Fruit fly (Drosophila melanogaster) whole organism, embryonic: ENCODE results near the gene Usp30.

Experiments used
- Abd-B ChIP-seq: fragments of 200-800 bp; sonication (Bioruptor generic); optimal IDR thresholded peaks from 2 replicates; lab custom pipeline; 2018; ENCODE audit warnings: missing biosample characterization, mild to moderate bottlenecking, missing genetic modification characterization, moderate library complexity
- Ada2b ChIP-seq: fragments of 200-800 bp; sonication (Bioruptor generic); IDR thresholded peaks from 2 replicates; pipeline ENCODE4 v1.3.6; 2022; ENCODE audit warnings: missing biosample characterization, missing genetic modification characterization
- Blimp-1 ChIP-seq: fragments of 200-800 bp; sonication (Bioruptor generic); optimal IDR thresholded peaks from 3 replicates; lab custom pipeline; 2018; ENCODE audit warnings: missing biosample characterization, missing genetic modification characterization, mild to moderate bottlenecking, moderate library complexity, missing genetic modification reagents
- Bteb2 ChIP-seq: fragments of 200-800 bp; sonication (Bioruptor generic); optimal IDR thresholded peaks from 2 replicates; lab custom pipeline; 2016; ENCODE audit warnings: missing biosample characterization, missing genetic modification characterization
- CG11093 ChIP-seq: fragments of 200-800 bp; sonication (Bioruptor generic); IDR thresholded peaks from 3 replicates; pipeline ENCODE4 v1.3.6; 2022; ENCODE audit warnings: missing biosample characterization, missing genetic modification characterization
- CG12071 ChIP-seq: fragments of 200-800 bp; sonication (Bioruptor generic); optimal IDR thresholded peaks from 3 replicates; lab custom pipeline; 2018; ENCODE audit warnings: missing biosample characterization, mild to moderate bottlenecking, missing genetic modification characterization
- CG12155 ChIP-seq: fragments of 200-800 bp; sonication (Bioruptor generic); optimal IDR thresholded peaks from 3 replicates; lab custom pipeline; 2016; ENCODE audit warnings: missing biosample characterization, missing genetic modification characterization
- CG12219 ChIP-seq: fragments of 200-800 bp; sonication (Bioruptor generic); optimal IDR thresholded peaks from 3 replicates; lab custom pipeline; 2018; ENCODE audit warnings: missing biosample characterization, mild to moderate bottlenecking, missing genetic modification characterization
- CG12942 ChIP-seq: fragments of 200-800 bp; sonication (Bioruptor generic); optimal IDR thresholded peaks from 3 replicates; lab custom pipeline; 2016; ENCODE audit warnings: missing biosample characterization, missing genetic modification characterization
- CG13123 ChIP-seq: fragments of 200-800 bp; sonication (Bioruptor generic); optimal IDR thresholded peaks from 2 replicates; lab custom pipeline; 2016; ENCODE audit warnings: missing biosample characterization, missing genetic modification characterization
- CG13424 ChIP-seq: fragments of 200-800 bp; sonication (Bioruptor generic); optimal IDR thresholded peaks from 2 replicates; lab custom pipeline; 2019; ENCODE audit warnings: missing biosample characterization, mild to moderate bottlenecking, missing genetic modification characterization, moderate library complexity
- CG15011 ChIP-seq: fragments of 200-800 bp; sonication (Bioruptor generic); optimal IDR thresholded peaks from 3 replicates; lab custom pipeline; 2018; ENCODE audit warnings: missing biosample characterization, mild to moderate bottlenecking, missing genetic modification characterization
- CG16813 ChIP-seq: fragments of 200-800 bp; sonication (Bioruptor generic); IDR thresholded peaks from 3 replicates; pipeline ENCODE4 v1.3.6; 2022; ENCODE audit warnings: missing biosample characterization, missing genetic modification characterization; ENCODE audit not compliant: partially characterized antibody
- CG17328 ChIP-seq: fragments of 200-800 bp; sonication (Bioruptor generic); IDR thresholded peaks from 2 replicates; pipeline ENCODE4 v1.3.6; 2022; ENCODE audit warnings: missing biosample characterization, missing genetic modification characterization
- CG2116 ChIP-seq: fragments of 200-800 bp; sonication (Bioruptor generic); optimal IDR thresholded peaks from 3 replicates; lab custom pipeline; 2018; ENCODE audit warnings: missing biosample characterization, mild to moderate bottlenecking, missing genetic modification characterization
- CG32772 ChIP-seq: fragments of 200-800 bp; sonication (Bioruptor generic); IDR thresholded peaks from 2 replicates; pipeline ENCODE4 v1.3.6; 2022; ENCODE audit warnings: missing biosample characterization, missing genetic modification characterization
- CG3726 ChIP-seq: fragments of 200-800 bp; sonication (Bioruptor generic); IDR thresholded peaks from 3 replicates; pipeline ENCODE4, ENCODE4 v1.3.6; 2022; ENCODE audit warnings: missing biosample characterization, missing genetic modification characterization
- CG4404 ChIP-seq: fragments of 200-800 bp; sonication (Bioruptor generic); IDR thresholded peaks from 2 replicates; pipeline ENCODE4 v1.3.6; 2022; ENCODE audit warnings: missing biosample characterization, missing genetic modification characterization
- CG4707 ChIP-seq: fragments of 200-800 bp; sonication (Bioruptor generic); optimal IDR thresholded peaks from 2 replicates; lab custom pipeline; 2018; ENCODE audit warnings: missing biosample characterization, mild to moderate bottlenecking, missing genetic modification characterization, moderate library complexity
- CG6254 ChIP-seq: fragments of 200-800 bp; sonication (Bioruptor generic); optimal IDR thresholded peaks from 3 replicates; lab custom pipeline; 2017; ENCODE audit warnings: mild to moderate bottlenecking, missing biosample characterization, missing genetic modification reagents, missing genetic modification characterization
- CG6854 ChIP-seq: fragments of 200-800 bp; sonication (Bioruptor generic); optimal IDR thresholded peaks from 3 replicates; lab custom pipeline; 2017; ENCODE audit warnings: missing biosample characterization, mild to moderate bottlenecking, missing genetic modification characterization
- CG7357 ChIP-seq: fragments of 200-800 bp; sonication (Bioruptor generic); IDR thresholded peaks from 3 replicates; pipeline ENCODE4 v1.3.6; 2022; ENCODE audit warnings: missing biosample characterization, missing genetic modification characterization
- CG9609 ChIP-seq: fragments of 200-800 bp; sonication (Bioruptor generic); optimal IDR thresholded peaks from 3 replicates; lab custom pipeline; 2016; ENCODE audit warnings: missing biosample characterization, missing genetic modification characterization
- Camta ChIP-seq: fragments of 200-800 bp; sonication (Bioruptor generic); optimal IDR thresholded peaks from 2 replicates; lab custom pipeline; 2016; ENCODE audit warnings: missing biosample characterization, missing genetic modification characterization
- Dad ChIP-seq: fragments of 200-800 bp; sonication (Bioruptor generic); optimal IDR thresholded peaks from 3 replicates; lab custom pipeline; 2016; ENCODE audit warnings: missing biosample characterization, missing genetic modification characterization
- E2f1 ChIP-seq: fragments of 200-800 bp; sonication (Bioruptor generic); IDR thresholded peaks from 2 replicates; pipeline ENCODE4 v1.3.6; 2022; ENCODE audit warnings: missing biosample characterization, missing genetic modification characterization
- Myb ChIP-seq: fragments of 200-800 bp; sonication (Bioruptor generic); optimal IDR thresholded peaks from 2 replicates; lab custom pipeline; 2016; ENCODE audit warnings: missing biosample characterization, missing genetic modification characterization
- Pdp1 ChIP-seq, 2 experiments: fragments of 200-800 bp; sonication (Bioruptor generic); optimal IDR thresholded peaks; 3 replicates each; lab custom pipeline; 2016; ENCODE audit warnings: missing biosample characterization in 2 of 2, missing genetic modification characterization in 2 of 2, mild to moderate bottlenecking in 1 of 2, moderate library complexity in 1 of 2
- Ptx1 ChIP-seq: fragments of 200-800 bp; sonication (Bioruptor generic); IDR thresholded peaks from 2 replicates; pipeline ENCODE4 v1.3.6; 2022; ENCODE audit warnings: missing biosample characterization, missing genetic modification characterization
- Sin3A ChIP-seq: fragments of >200 bp; optimal IDR thresholded peaks from 2 replicates; lab custom pipeline; 2018
- YL-1 ChIP-seq: fragments of 200-800 bp; sonication (Bioruptor generic); optimal IDR thresholded peaks from 3 replicates; lab custom pipeline; 2017; ENCODE audit warnings: missing biosample characterization, mild to moderate bottlenecking, missing genetic modification characterization
- ash1 ChIP-seq: fragments of 200-800 bp; sonication (Bioruptor generic); optimal IDR thresholded peaks from 2 replicates; lab custom pipeline; 2018; ENCODE audit warnings: missing biosample characterization, mild to moderate bottlenecking, missing genetic modification characterization
- cas ChIP-seq: fragments of 200-800 bp; sonication (Bioruptor generic); IDR thresholded peaks from 2 replicates; pipeline ENCODE4 v1.3.6; 2022; ENCODE audit warnings: missing biosample characterization, missing genetic modification characterization
- emc ChIP-seq: fragments of 200-800 bp; sonication (Bioruptor generic); optimal IDR thresholded peaks from 2 replicates; lab custom pipeline; 2016; ENCODE audit warnings: missing biosample characterization, missing genetic modification characterization
- eyg ChIP-seq: fragments of 200-800 bp; sonication (Bioruptor generic); optimal IDR thresholded peaks from 3 replicates; lab custom pipeline; 2016; ENCODE audit warnings: missing biosample characterization, missing genetic modification characterization
- fd3F ChIP-seq: fragments of 200-800 bp; sonication (Bioruptor generic); optimal IDR thresholded peaks from 2 replicates; lab custom pipeline; 2018; ENCODE audit warnings: missing biosample characterization, mild to moderate bottlenecking, missing genetic modification characterization, moderate library complexity
- fd96Cb ChIP-seq: fragments of 200-800 bp; sonication (Bioruptor generic); optimal IDR thresholded peaks from 2 replicates; lab custom pipeline; 2018; ENCODE audit warnings: missing biosample characterization, mild to moderate bottlenecking, missing genetic modification characterization, moderate library complexity
- gfzf ChIP-seq: fragments of 200-800 bp; sonication (Bioruptor generic); optimal IDR thresholded peaks from 2 replicates; lab custom pipeline; 2016; ENCODE audit warnings: missing biosample characterization, mild to moderate bottlenecking, missing genetic modification characterization, moderate library complexity
- her ChIP-seq: fragments of 200-800 bp; sonication (Bioruptor generic); optimal IDR thresholded peaks from 2 replicates; lab custom pipeline; 2016; ENCODE audit warnings: missing biosample characterization, missing genetic modification characterization
- lilli ChIP-seq: fragments of 200-800 bp; sonication (Bioruptor generic); optimal IDR thresholded peaks from 3 replicates; lab custom pipeline; 2016; ENCODE audit warnings: missing biosample characterization, missing genetic modification characterization
- oc ChIP-seq: fragments of 200-800 bp; sonication (Bioruptor generic); optimal IDR thresholded peaks from 2 replicates; lab custom pipeline; 2018; ENCODE audit warnings: missing biosample characterization, mild to moderate bottlenecking, missing genetic modification characterization, moderate library complexity
- otp ChIP-seq: fragments of 200-800 bp; sonication (Bioruptor generic); IDR thresholded peaks from 3 replicates; pipeline ENCODE4, ENCODE4 v1.3.6; 2022; ENCODE audit warnings: missing biosample characterization, missing genetic modification characterization
- pho ChIP-seq: fragments of 200-800 bp; sonication (Bioruptor generic); optimal IDR thresholded peaks from 2 replicates; lab custom pipeline; 2016; ENCODE audit warnings: missing biosample characterization, missing genetic modification characterization
- pum ChIP-seq: fragments of 200-800 bp; sonication (Bioruptor generic); optimal IDR thresholded peaks from 2 replicates; lab custom pipeline; 2016; ENCODE audit warnings: missing biosample characterization, missing genetic modification characterization
- rib ChIP-seq: fragments of 200-800 bp; sonication (Bioruptor generic); IDR thresholded peaks from 2 replicates; pipeline ENCODE4 v1.3.6; 2022; ENCODE audit warnings: missing biosample characterization, missing genetic modification characterization
- ro ChIP-seq: fragments of 200-800 bp; sonication (Bioruptor generic); IDR thresholded peaks from 2 replicates; pipeline ENCODE4 v1.3.6; 2022; ENCODE audit warnings: missing biosample characterization, missing genetic modification characterization
- tna ChIP-seq: fragments of 200-800 bp; sonication (Bioruptor generic); IDR thresholded peaks from 2 replicates; pipeline ENCODE4 v1.3.6; 2022; ENCODE audit warnings: missing biosample characterization, missing genetic modification characterization; ENCODE audit not compliant: partially characterized antibody
- ttk ChIP-seq: fragments of 200-800 bp; sonication (Bioruptor generic); IDR thresholded peaks from 2 replicates; pipeline ENCODE4 v2.1.2; 2022; ENCODE audit warnings: missing biosample characterization, missing genetic modification characterization
- twi ChIP-seq: fragments of 200-800 bp; optimal IDR thresholded peaks from 2 replicates; lab custom pipeline; 2019; ENCODE audit warnings: missing biosample characterization, mild to moderate bottlenecking, missing genetic modification characterization, moderate library complexity
- tx ChIP-seq: fragments of 200-800 bp; sonication (Bioruptor generic); optimal IDR thresholded peaks from 2 replicates; lab custom pipeline; 2016; ENCODE audit warnings: missing biosample characterization, missing genetic modification characterization
- wdn ChIP-seq: fragments of 200-800 bp; sonication (Bioruptor generic); IDR thresholded peaks from 2 replicates; pipeline ENCODE4 v1.3.6; 2022; ENCODE audit warnings: missing biosample characterization, missing genetic modification characterization
- zf30C ChIP-seq: fragments of 200-800 bp; sonication (Bioruptor generic); optimal IDR thresholded peaks from 3 replicates; lab custom pipeline; 2018; ENCODE audit warnings: missing biosample characterization, mild to moderate bottlenecking, missing genetic modification characterization

The Usp30 gene

DNA sequence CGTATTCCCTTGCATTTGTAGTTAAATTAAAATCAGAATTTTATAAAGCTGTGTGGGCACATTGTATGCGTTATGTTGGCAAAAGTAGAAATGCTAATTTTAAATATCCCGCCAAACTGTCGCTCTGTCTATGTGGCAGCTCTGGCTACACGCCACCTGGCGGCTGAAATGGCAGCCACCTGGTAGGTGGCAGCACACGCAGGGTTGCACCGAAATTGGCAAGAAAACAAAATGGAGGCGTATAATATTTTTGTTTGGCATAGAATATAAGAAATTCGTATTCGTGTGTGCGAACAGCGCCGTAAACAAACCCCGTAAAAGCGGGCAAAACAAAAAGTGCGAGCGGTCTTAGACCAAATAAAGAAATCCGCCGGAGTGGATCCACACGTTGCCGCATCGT is 28.3 kb upstream of the Usp30 start, which contains the start of gene CG12236 (continued):
- TF ChIP-seq Ptx1 (peak; percentile 54), pum (GFP tag; lab: Kevin White, UChicago) (no peak), her (GFP tag; lab: Kevin White, UChicago) (peak; percentile 56), CG2116 (GFP tag; lab: Kevin White, UChicago) (peak; percentile 99), CG32772 (GFP tag; lab: Robert Waterston, UW) (no peak), CG4404 (no peak), Myb (peak; percentile 90), eyg (GFP tag; lab: Kevin White, UChicago) (no peak), CG12155 (peak; percentile 20), Sin3A (lab: Kevin White, UChicago) (peak; percentile 50), CG7357 (GFP tag; lab: Robert Waterston, UW) (no peak), twi (tag; lab: Kevin White, UChicago) (peak; percentile 28), CG9609 (GFP tag; lab: Kevin White, UChicago) (peak; percentile 11), Camta (GFP tag; lab: Kevin White, UChicago) (peak; percentile 37), YL-1 (GFP tag; lab: Kevin White, UChicago) (peak; percentile 94), CG6254 (GFP tag; lab: Kevin White, UChicago) (no peak), Blimp-1 (GFP tag; lab: Kevin White, UChicago) (no peak), CG12942 (GFP tag; lab: Kevin White, UChicago) (no peak), CG12071 (GFP tag; lab: Kevin White, UChicago) (no peak), Pdp1 (GFP tag; optimal IDR thresholded peaks at IDR 0.05; lab: Kevin White, UChicago) (peak; percentile 2 to 43), CG15011 (GFP tag; lab: Kevin White, UChicago) (no peak), zf30C (GFP tag; lab: Kevin White, UChicago) (peak; percentile 10), ro (GFP tag; lab: Robert Waterston, UW) (no peak), gfzf (GFP tag; lab: Kevin White, UChicago) (peak; percentile 43), tna (GFP tag; lab: Robert Waterston, UW) (no peak), wdn (GFP tag; lab: Robert Waterston, UW) (no peak), E2f1 (peak; percentile 28; the same call in 1 of the 2 replicates), emc (GFP tag; lab: Kevin White, UChicago) (no peak), CG3726 (GFP tag; lab: Robert Waterston, UW) (no peak), CG4707 (peak; percentile 13), CG13424 (tag; lab: Kevin White, UChicago) (peak; percentile 21), lilli (GFP tag; lab: Kevin White, UChicago) (peak; percentile 49), fd96Cb (tag; lab: Kevin White, UChicago) (no peak), rib (GFP tag; lab: Robert Waterston, UW) (peak; percentile 96), pho (GFP tag; lab: Kevin White, UChicago) (peak; percentile 45), Abd-B (GFP tag; lab: Kevin White, UChicago) (no peak), ash1 (GFP tag; lab: Kevin White, UChicago) (peak; percentile 63), Ada2b (GFP tag; lab: Robert Waterston, UW) (no peak), fd3F (GFP tag; lab: Kevin White, UChicago) (peak; percentile 2), CG6854 (GFP tag; lab: Kevin White, UChicago) (no peak), Bteb2 (GFP tag; lab: Kevin White, UChicago) (no peak), CG12219 (GFP tag; lab: Kevin White, UChicago) (no peak), tx (GFP tag; lab: Kevin White, UChicago) (no peak), cas (GFP tag; lab: Robert Waterston, UW) (no peak), otp (no peak), ttk (no peak; the same call in 1 of the 2 replicates), CG16813 (GFP tag; lab: Robert Waterston, UW) (0 out of 3 replicates have a peak, but pooled peaks have one; percentile 21), CG17328 (GFP tag; lab: Robert Waterston, UW) (peak; percentile 39; the same call in 1 of the 2 replicates), CG13123 (GFP tag; lab: Kevin White, UChicago) (no peak), oc (tag; lab: Kevin White, UChicago) (no peak), Dad (no peak), CG11093 (GFP tag; lab: Robert Waterston, UW) (no peak)
